Worm (Caenorhabditis elegans) whole organism, mixed stage, embryonic: Measurements from ENCODE around the gene cpna-2.

ENCODE experiments used
- bed-3 ChIP-seq: fragments of 200-800 bp; sonication (Bioruptor generic); optimal IDR thresholded peaks from 3 replicates; lab custom pipeline; 2018; ENCODE audit warnings: mild to moderate bottlenecking, missing genetic modification characterization, moderate library complexity, missing compliant biosample characterization
- ces-1 ChIP-seq: fragments of 150-350 bp; optimal IDR thresholded peaks from 2 replicates; lab custom pipeline; 2014; ENCODE audit warnings: missing biosample characterization, missing genetic modification reagents, missing genetic modification characterization
- cnd-1 ChIP-seq: fragments of 200-800 bp; sonication (Bioruptor generic); optimal IDR thresholded peaks from 2 replicates; lab custom pipeline; 2018; ENCODE audit warnings: mild to moderate bottlenecking, missing genetic modification characterization, missing compliant biosample characterization
- elt-1 ChIP-seq: sonication (generic microtip); optimal IDR thresholded peaks from 2 replicates; lab custom pipeline; 2017; ENCODE audit warnings: missing genetic modification characterization, mild to moderate bottlenecking, missing compliant biosample characterization, antibody characterized with exemption, moderate library complexity, borderline replicate concordance; ENCODE audit not compliant: insufficient read depth
- ham-2 ChIP-seq: fragments of 200-800 bp; sonication (Bioruptor generic); optimal IDR thresholded peaks from 2 replicates; lab custom pipeline; 2018; ENCODE audit warnings: mild to moderate bottlenecking, missing genetic modification characterization, missing compliant biosample characterization
- lin-13 ChIP-seq: fragments of 150-350 bp; optimal IDR thresholded peaks from 2 replicates; lab custom pipeline; 2014; ENCODE audit warnings: missing biosample characterization, missing genetic modification characterization
- lin-32 ChIP-seq: fragments of 200-800 bp; sonication (Bioruptor generic); optimal IDR thresholded peaks from 2 replicates; lab custom pipeline; 2018; ENCODE audit warnings: mild to moderate bottlenecking, missing genetic modification characterization, missing compliant biosample characterization
- nhr-12 ChIP-seq: fragments of 150-350 bp; optimal IDR thresholded peaks from 2 replicates; lab custom pipeline; 2014; ENCODE audit warnings: missing biosample characterization, missing genetic modification characterization
- unc-120 ChIP-seq: sonication (generic microtip); optimal IDR thresholded peaks from 2 replicates; lab custom pipeline; 2017; ENCODE audit warnings: missing genetic modification characterization, missing compliant biosample characterization; ENCODE audit not compliant: poor library complexity, severe bottlenecking
- unc-62 ChIP-seq: fragments of 150-350 bp; optimal IDR thresholded peaks from 2 replicates; lab custom pipeline; 2014; ENCODE audit warnings: missing biosample characterization, missing genetic modification reagents, missing genetic modification characterization
- zip-8 ChIP-seq: fragments of 150-350 bp; optimal IDR thresholded peaks from 2 replicates; lab custom pipeline; 2014; ENCODE audit warnings: missing biosample characterization, missing genetic modification characterization
- ztf-11 ChIP-seq: fragments of 150-350 bp; optimal IDR thresholded peaks from 2 replicates; lab custom pipeline; 2014; ENCODE audit warnings: missing biosample characterization, missing genetic modification characterization

The cpna-2 gene

ce11 chrII:7794222-7794621 lies 69.5 kb downstream of the cpna-2 start, which contains the start of gene glr-4:
glr-4 (minus strand) TSS chrII:7794322.
- TF ChIP-seq bed-3 (GFP tag; lab: Kevin White, UChicago): no peak
- TF ChIP-seq unc-120 (tag; lab: Kevin White, UChicago): no peak
- peak; percentile 5 for TF ChIP-seq ces-1 (GFP tag; lab: Kevin White, UChicago)

DNA sequence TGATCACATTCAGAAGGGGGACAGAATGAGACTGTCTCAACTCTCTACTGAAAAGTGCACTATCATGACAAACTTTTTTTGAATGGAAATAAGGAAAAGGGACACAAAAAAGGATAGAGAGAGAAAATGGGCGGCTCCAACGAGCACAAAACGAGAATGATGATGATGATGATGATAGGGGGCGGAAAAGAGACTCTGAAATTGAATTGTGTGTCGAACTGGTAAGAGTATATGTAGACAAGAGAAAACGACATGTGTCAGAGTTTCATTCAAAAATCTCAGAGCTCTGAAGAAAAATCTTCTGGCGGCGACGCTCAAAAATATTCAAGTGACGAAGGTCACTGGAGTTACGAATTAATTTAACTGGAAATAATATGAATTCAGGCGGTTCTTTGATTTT lies 70.6 kb downstream of the cpna-2 start:
- peak; percentile 52 for TF ChIP-seq ces-1 (GFP tag; lab: Kevin White, UChicago)
- no peak for TF ChIP-seq lin-32

DNA sequence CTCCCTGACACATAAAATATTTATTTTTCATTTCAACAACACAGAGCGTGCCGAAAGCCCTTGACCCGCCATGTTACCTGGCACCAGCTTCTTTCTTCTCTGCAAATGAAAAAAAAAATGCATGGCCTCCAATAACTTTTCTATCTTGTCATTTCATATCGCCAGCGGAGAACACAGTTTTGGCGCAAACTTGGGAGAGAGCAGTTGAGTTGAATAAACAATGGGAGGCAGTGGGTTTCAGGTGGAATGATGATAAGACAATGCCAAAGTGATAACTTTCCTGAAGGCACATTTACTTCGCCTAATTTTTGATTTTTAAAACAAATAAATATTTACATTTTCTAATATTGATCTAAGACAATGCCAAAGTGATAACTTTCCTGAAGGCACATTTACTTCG lies 76.6 kb downstream of the cpna-2 start:
- TF ChIP-seq ztf-11 (tag; lab: Kevin White, UChicago): no peak
- no peak for TF ChIP-seq unc-62 (GFP tag; lab: Kevin White, UChicago)
- no peak for TF ChIP-seq cnd-1
- TF ChIP-seq nhr-12 (tag; lab: Kevin White, UChicago): no peak
- no peak for TF ChIP-seq lin-13 (tag; lab: Kevin White, UChicago)
- TF ChIP-seq ham-2: no peak

- TF ChIP-seq zip-8 (tag; lab: Kevin White, UChicago): peak; percentile 36
- TF ChIP-seq elt-1 (tag; lab: Kevin White, UChicago): peak; percentile 97
- TF ChIP-seq cnd-1: no peak
These were observed 77.2 kb downstream of the cpna-2 start for ce11 chrII:7801899-7802298.
